Worm (Caenorhabditis elegans): Measurements from ENCODE around the gene Y17G7B.23.

Y17G7B.23 gene

DNA sequence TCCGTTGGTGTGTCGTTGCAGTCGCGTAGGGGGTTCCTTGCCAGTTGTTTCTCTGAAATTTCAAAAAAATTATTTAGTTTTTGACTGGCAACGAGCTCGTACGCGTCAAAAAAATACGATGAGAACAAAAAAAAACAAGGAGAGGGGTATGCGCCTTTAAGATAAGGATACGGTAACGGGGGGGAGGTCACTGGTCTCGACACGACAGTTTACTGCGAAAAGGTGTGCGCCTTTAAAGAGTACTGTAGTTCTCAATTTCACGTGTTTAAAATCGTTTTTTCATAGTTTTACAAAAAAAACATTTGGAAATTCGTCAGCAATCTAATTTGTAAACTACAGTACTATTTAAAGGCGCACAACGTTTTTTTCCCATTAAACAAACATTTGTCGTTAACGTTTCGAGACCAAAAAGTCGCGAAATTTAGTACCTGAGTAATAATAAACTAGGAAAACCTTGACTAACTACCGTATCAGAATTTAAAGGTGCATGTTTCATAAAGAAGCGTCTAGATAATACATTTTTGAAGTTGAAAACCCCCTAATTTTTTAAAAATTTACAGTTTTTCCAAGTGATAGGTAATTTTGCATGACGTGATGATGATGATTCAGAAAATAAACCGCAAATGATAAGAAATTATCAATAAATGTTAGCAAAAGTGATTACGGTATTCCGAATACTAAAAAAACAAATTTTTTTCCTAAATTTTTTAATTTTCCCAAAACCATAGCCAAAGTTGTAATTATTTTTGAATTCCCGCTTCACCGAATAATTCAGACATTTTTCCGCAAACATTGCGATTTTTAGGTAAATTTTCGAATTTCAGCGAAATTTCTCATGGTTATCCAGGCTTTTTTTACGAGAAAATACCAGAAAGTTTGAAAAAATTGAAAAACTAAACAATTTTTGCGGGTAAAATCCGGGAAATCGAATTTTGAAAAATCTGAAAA is 24.7 kb upstream of the Y17G7B.23 start:
- TF ChIP-seq unc-62 (GFP tag; optimal IDR thresholded peaks at IDR 0.05), result no peak

DNA sequence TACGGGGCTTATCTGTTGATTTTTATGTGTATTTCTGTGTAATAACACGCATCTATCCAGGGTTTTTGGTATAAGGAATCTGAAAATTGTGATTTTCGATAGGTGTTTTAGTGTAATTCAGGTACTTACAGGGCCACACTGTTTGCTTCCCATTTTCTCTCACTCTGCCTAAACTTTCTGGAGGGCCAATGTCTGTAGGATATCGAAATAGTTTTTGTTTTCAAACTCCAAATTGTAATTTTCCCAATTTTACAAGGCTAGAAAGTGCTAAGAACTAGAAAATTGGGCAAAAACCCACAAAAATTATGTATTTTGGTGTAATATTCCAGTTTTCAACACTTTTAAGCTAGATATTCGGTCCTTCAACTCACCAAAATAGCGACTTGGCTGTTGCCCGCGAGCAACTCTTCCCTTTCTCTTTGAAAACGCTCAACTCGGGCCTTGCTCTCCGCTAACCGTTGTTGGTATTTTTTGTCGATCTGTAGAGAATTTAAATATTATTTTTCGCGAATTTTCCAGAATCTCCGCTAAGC is 22.2 kb upstream of the Y17G7B.23 start:
- no peak for TF ChIP-seq unc-62 (GFP tag; optimal IDR thresholded peaks at IDR 0.05)

DNA sequence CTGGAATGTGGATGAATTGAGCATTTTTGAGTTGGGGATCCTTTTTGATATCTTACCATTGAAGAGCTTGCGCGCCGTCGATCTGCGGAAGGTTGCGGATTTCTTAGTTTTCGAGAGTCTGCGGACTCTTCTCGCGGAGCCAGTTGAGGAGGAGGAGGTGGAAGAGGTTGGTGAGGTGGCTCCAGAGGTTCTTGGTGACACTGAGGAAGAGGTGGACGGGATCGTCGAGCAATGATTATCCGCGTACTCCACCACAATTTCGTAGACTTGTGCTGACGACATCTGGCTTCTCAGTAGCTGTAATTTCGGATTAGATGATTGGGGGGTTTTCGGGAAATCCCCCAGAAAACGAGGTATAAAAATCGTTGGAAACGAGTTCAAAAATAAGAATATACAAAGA is 21.6 kb upstream of the Y17G7B.23 start, which contains the start of gene Y17G7B.21:
Y17G7B.21 (minus strand) TSS at position 299 of the 400 bp plus-strand sequence.
- TF ChIP-seq unc-62 (GFP tag; optimal IDR thresholded peaks at IDR 0.05), result no peak

DNA sequence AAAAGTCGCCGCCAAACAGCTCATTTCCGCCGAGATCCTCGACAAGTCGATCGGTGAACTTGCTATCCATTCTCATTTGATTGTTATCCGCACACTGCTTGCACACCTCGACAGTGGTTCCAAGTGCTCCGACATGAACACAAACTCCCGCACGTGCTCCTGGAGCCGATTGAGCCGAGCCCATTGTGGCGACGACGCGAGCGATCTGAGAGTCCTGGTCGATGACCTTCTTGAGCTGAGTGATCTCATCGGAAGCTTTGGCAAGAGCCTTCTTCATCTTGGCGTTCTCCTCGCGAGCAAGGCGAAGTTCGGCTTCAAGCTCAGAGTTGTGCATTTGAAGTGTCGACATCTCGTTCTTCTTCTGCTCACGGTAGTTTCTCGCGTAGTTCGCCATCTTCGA is 20.5 kb upstream of the Y17G7B.23 start:
- TF ChIP-seq unc-62 (GFP tag; optimal IDR thresholded peaks at IDR 0.05), result no peak

DNA sequence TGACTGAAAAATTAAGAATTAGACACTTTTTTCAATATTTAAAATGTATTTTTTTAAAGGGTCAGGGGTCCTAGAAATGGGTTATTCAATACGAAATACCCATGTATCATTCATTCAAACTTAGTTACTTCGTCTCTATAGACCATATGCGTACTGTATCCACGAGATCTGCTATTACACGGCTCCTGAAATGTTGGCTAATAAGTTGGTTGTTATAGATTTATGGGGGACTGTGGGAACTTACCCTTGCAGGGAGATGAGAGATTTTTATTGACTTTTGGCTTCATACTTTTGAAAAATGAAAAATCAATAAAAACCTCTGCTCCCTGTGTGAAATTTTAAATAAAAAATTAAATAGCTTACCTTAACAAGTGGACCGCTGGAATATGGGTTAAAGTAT is 20.1 kb upstream of the Y17G7B.23 start:
- no peak for TF ChIP-seq unc-62 (GFP tag; optimal IDR thresholded peaks at IDR 0.05)

DNA sequence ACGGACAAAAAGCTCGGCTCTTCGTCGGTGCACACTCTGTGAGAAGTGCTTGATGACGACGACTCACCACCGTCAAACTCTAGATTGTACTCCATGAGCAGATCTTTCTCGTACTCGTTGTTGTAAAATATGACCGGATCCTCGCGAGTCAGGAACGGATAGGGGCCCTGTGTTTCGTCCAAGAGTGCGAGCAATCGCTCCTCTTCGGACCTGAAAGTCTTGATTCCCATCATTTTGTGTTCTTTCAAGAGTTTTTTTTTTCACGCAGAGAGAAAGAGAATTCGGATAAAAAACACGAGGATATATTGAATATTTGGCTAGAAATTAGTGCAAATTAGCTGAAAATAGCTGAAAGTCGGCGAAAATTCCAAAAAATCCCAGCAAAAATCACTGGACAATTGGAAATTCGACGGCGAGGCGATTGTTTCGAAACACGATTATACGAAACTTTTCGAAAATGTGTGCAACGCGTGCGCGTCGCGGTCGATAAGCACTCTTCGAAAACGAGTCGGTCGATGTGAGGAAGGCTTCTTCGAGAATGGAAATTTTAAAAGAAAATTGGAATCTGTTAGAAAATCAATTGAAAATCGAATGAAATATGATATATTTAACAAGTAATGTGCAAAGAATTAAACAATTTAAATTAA is 19.4 kb upstream of the Y17G7B.23 start, which contains the start of the genes ash-2 and Y17G7B.20:
ash-2 (plus strand) TSS at position 390 of the 647 bp plus-strand sequence.
Y17G7B.20 (minus strand) TSS at position 396 of the 647 bp plus-strand sequence.
- no peak for TF ChIP-seq unc-62 (GFP tag; optimal IDR thresholded peaks at IDR 0.05)

- TF ChIP-seq unc-62 (GFP tag; optimal IDR thresholded peaks at IDR 0.05), result no peak
Observed at ce11 chrII:11980110-11980509, 18.9 kb upstream of the Y17G7B.23 start.

DNA sequence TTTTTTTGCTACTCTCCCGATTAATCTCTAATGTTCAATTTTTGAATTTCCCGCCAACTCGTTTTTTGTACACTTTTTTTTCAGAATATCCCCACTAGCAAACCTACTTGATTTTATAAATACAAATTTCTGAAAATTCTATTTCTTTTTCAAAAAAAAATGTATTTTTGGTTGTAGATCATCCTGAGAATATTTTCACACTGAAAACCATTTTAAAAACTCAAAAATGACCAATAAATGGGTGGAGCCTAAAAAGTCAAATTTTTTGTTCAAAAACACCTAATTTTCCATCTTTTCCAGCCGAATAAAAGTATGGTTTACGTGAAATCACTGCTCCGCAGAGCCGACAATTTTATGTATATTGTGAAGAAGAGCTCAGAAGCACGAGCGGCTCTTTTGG is 10.3 kb upstream of the Y17G7B.23 start, which contains the start of gene Y17G7B.3:
Y17G7B.3 (plus strand) TSS at position 301 of the 400 bp plus-strand sequence.
- no peak for TF ChIP-seq unc-62 (GFP tag; optimal IDR thresholded peaks at IDR 0.05)

DNA sequence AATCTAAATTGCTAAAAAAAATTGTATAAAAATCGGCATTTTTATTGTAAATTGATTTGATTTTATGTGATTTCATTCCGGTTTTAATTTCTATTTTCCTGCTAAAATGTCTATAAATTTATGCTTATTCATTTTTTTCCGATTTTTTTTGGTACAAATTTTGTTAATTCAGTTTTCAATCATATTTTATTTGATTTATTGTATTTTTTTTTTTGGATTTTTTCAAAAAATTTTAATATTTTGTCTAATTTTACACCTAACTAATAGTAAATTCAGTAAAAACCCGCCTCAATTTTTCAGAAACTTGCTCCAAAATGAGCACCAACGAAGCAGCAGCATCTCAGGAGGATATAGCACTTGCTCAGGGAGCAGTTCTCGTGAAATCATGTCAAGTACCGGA is 6.3 kb upstream of the Y17G7B.23 start, which contains the start of gene dhps-1:
dhps-1 (plus strand) TSS at position 301 of the 400 bp plus-strand sequence.
- TF ChIP-seq unc-62 (GFP tag; optimal IDR thresholded peaks at IDR 0.05), result no peak

- TF ChIP-seq unc-62 (GFP tag; optimal IDR thresholded peaks at IDR 0.05), result no peak
Observed at ce11 chrII:11994940-11995339, 4.1 kb upstream of the Y17G7B.23 start.

- no peak for TF ChIP-seq unc-62 (GFP tag; optimal IDR thresholded peaks at IDR 0.05)
Observed at ce11 chrII:12005981-12006380, 7.0 kb downstream of the Y17G7B.23 start.

DNA sequence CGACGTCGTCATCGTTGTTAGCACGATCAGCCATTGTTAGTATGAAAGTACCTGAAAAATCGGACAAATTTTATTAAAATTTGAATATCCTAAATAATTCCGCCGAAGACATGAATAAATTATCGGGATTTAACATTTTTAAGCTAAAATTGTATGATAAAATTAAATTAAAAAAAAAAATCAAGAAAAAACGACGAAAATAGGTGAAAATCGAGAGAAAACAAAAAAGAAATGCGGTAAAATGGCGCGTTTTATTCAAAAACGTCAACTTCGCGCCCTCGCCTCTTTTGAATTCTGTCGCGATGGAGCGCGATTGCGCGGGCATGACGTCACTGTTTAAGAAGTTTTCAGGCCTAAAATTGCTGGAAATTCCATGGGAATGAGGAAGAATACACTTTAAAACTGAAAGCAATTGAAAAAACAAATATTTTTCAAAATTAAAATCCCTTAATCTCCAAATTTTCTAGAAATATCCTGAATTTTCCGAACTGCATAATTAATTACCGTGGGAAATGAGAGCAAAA is 7.6 kb downstream of the Y17G7B.23 start, which contains the start of gene mcm-2:
mcm-2 (minus strand) TSS at position 51 of the 524 bp plus-strand sequence.
- TF ChIP-seq unc-62 (GFP tag; optimal IDR thresholded peaks at IDR 0.05), result no peak

- TF ChIP-seq unc-62 (GFP tag; optimal IDR thresholded peaks at IDR 0.05), result no peak
Observed at ce11 chrII:12008772-12009171, 9.8 kb downstream of the Y17G7B.23 start, which contains the start of gene glb-29. TSS of gene glb-29 (plus strand) at chrII:12009072.

DNA sequence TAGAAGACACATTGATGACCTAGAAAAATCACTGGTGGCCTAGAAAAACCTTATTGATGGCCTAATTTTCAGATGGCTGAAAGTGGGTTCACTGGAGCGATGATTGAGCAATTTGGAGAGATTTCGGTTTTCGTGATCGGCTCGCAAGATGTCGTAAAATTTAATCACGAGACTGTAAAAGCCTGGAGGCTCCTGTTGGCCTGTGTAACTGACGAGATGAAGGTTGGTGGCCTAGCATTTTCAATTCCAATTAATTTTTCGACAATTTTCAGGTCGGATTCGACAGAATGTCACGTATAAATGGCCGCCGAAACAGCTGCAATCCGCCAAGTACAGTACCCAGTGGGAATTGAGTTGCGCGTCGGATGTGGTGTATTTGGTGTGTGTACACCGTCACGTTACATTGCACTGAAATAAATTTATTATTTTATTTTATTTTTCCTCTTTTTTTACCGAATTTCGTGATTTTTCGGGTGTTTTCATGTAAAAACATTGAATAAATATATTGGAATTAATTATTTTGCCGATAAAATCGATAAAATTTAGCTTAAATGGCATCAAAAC is 24.4 kb downstream of the Y17G7B.23 start, which contains the start of gene Y17G7B.12:
Y17G7B.12 (plus strand) TSS at position 547 of the 564 bp plus-strand sequence.
- TF ChIP-seq unc-62 (GFP tag; optimal IDR thresholded peaks at IDR 0.05), result no peak

DNA sequence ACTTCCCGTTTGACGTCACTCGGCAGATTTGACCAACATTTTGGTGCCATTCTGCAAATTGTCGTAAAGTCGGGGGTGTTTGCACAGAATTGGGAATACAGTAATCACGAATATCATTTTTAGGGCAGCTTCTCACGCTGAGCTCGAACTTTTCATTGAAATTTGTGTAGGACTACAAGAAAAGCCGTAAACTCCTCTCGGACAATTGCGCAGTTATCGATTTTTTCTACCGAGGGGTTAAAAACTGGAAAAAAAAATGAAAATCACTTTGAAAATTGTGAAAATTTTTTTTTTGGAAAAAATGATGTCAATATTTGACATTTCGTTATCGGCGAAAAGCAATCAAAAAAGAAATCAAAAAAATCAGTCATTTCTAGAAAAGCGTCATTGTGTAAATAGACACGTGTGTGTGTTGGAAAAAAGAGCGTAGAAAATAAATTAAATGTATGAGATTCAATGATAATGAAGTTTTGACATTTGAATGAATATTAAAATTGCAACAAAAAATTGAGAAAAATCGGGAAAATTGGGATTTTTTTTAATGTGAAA is 28.8 kb downstream of the Y17G7B.23 start, which contains the start of gene Y17G7B.8:
Y17G7B.8 (minus strand) TSS at position 51 of the 549 bp plus-strand sequence.
- no peak for TF ChIP-seq unc-62 (GFP tag; optimal IDR thresholded peaks at IDR 0.05)
